Fruit fly (Drosophila melanogaster): ENCODE data around the gene U2af50.
A peak's percentile ranks its signal among the peaks of the same experiment; 100 is the strongest.

Gene U2af50

DNA sequence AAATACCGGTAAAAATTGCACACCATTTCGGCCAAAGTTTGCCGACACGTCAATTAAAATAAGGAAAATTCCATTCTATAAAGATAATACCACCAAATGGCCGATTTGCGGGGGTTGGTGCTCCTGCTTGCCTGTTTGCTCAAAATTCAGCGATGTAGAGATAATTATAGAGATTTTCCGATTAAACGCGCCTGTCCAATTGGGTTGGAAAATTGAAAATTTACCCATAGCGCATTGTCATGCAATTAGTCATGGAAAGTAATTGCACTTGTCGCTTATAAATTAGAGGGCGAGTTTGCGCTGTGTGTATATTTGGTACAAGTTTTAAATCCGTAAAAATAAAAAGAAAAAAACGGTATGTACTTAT lies 39.3 kb downstream of the U2af50 start:
- no peak for TF ChIP-seq CG7101 (tag; optimal IDR thresholded peaks at IDR 0.05)
- no peak for TF ChIP-seq CG1620 (GFP tag; optimal IDR thresholded peaks at IDR 0.05)
- no peak for TF ChIP-seq bab1 (GFP tag; optimal IDR thresholded peaks at IDR 0.05)
- TF ChIP-seq CG14711 (tag; optimal IDR thresholded peaks at IDR 0.05) = no peak
- no peak for TF ChIP-seq CG5204 (GFP tag; optimal IDR thresholded peaks at IDR 0.05)
- TF ChIP-seq CG33017 (tag; optimal IDR thresholded peaks at IDR 0.05) = no peak
- peak in 1 of 2 experiments; percentile 56 for TF ChIP-seq cnc (optimal IDR thresholded peaks at IDR 0.05)
- TF ChIP-seq cic (GFP tag; optimal IDR thresholded peaks at IDR 0.05) = no peak
- no peak for TF ChIP-seq Clk (GFP tag; optimal IDR thresholded peaks at IDR 0.05)
- TF ChIP-seq kay (GFP tag; ENCODE audit: borderline replicate concordance) = peak; percentile 86
- TF ChIP-seq Mnt (GFP tag; optimal IDR thresholded peaks at IDR 0.05) = no peak
- TF ChIP-seq Hr96 (GFP tag; optimal IDR thresholded peaks at IDR 0.05) = no peak
- no peak for TF ChIP-seq ovo (GFP tag; optimal IDR thresholded peaks at IDR 0.05)
- TF ChIP-seq CG7045 (GFP tag; optimal IDR thresholded peaks at IDR 0.05) = no peak
- TF ChIP-seq CG11617 (GFP tag; optimal IDR thresholded peaks at IDR 0.05) = no peak
- no peak for TF ChIP-seq Crg-1 (GFP tag; optimal IDR thresholded peaks at IDR 0.05)
- TF ChIP-seq CG12768 (GFP tag; optimal IDR thresholded peaks at IDR 0.05) = no peak

DNA sequence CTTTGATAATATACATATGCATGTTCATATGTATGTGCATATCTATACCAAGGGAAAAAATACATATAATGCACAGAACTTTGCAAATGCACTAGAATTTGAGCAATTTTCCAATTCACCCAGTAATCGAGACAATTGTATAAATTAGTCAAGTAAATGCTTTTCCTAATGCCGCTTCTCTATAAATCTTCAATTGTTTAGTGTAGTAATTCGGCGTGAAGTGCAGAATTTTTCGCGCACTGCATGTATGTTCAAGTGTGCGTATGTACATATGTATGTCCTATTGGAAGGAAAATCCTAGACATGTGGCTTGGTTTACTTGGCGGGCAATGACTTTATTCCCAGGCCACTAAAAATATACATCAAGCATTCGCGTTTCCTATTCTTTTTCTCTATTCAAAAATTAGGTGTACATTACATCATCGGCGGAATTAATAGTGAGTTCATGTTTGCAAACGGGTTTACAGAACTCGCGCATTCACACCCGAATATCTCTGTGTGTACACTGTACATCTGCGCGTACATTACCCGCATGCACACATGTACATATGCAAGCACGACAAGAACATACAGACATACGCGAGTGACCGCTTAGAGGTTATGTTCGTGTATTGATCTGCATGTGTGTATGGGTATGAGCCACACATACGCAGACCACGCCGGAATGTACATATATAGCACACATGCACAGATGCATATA lies 39.8 kb downstream of the U2af50 start:
- TF ChIP-seq CG1620 (GFP tag; optimal IDR thresholded peaks at IDR 0.05) (no peak), cnc (optimal IDR thresholded peaks at IDR 0.05) (no peak), CG5204 (GFP tag; optimal IDR thresholded peaks at IDR 0.05) (no peak), CG12768 (GFP tag; optimal IDR thresholded peaks at IDR 0.05) (no peak), toe (GFP tag; optimal IDR thresholded peaks at IDR 0.05) (no peak), ovo (GFP tag; optimal IDR thresholded peaks at IDR 0.05) (peak; percentile 85), Hr96 (GFP tag; optimal IDR thresholded peaks at IDR 0.05) (no peak), Clk (GFP tag; optimal IDR thresholded peaks at IDR 0.05) (no peak), cic (GFP tag; optimal IDR thresholded peaks at IDR 0.05) (peak; percentile 78), CG33017 (tag; optimal IDR thresholded peaks at IDR 0.05) (no peak), CG14711 (tag; optimal IDR thresholded peaks at IDR 0.05) (no peak), CG7101 (tag; optimal IDR thresholded peaks at IDR 0.05) (peak; percentile 28), bab1 (GFP tag; optimal IDR thresholded peaks at IDR 0.05) (no peak), Mnt (GFP tag; optimal IDR thresholded peaks at IDR 0.05) (peak; percentile 94), kay (GFP tag; ENCODE audit: borderline replicate concordance) (no peak), CG11617 (GFP tag; optimal IDR thresholded peaks at IDR 0.05) (no peak), pad (GFP tag; optimal IDR thresholded peaks at IDR 0.05) (peak; percentile 37), Crg-1 (GFP tag; optimal IDR thresholded peaks at IDR 0.05) (peak; percentile 27), tj (GFP tag; optimal IDR thresholded peaks at IDR 0.05) (peak; percentile 65), CG7045 (GFP tag; optimal IDR thresholded peaks at IDR 0.05) (no peak)

DNA sequence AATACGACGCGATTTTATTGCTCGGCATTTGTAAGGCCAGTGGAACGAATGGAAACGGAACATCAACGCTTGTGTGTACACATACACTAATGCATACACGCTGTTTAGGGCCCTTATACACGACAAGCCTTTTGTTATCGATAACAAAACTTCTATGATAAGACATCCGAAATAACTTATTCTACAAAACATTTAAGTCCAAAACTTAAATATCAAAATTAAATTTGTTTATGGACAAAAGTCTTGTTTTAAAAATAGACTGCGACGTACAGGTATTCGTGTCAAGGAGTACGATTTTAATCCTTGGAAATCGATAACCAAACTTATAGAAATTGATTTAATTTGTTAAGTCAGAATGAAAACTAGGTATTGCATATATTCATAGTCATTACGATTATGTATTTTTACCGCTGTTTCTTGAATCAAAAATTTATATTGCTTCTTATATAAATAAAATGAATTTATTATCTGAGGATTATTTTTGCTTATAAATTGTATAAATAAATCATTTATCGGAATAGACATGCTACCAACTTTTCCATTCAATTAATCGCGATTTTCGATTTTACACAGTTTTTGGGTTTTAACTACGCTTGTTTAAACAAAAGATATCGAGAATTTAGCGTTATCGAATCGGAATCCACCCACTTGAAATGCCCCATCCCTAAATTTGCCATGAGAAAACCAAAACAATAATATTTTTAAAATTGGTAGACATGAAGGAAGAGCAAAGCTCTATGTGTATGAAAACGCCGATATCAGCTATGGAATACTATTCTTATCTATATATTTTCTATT lies 45.6 kb downstream of the U2af50 start, which contains the start of the genes CG9915 and SWIP:
CG9915 (minus strand) TSS at position 61 of the 798 bp plus-strand sequence.
SWIP (plus strand) TSS at position 632 of the 798 bp plus-strand sequence.
- no peak for TF ChIP-seq CG12768 (GFP tag; optimal IDR thresholded peaks at IDR 0.05)
- TF ChIP-seq Hr96 (GFP tag; optimal IDR thresholded peaks at IDR 0.05) = no peak
- TF ChIP-seq pad (GFP tag; optimal IDR thresholded peaks at IDR 0.05) = peak; percentile 5
- TF ChIP-seq Crg-1 (GFP tag; optimal IDR thresholded peaks at IDR 0.05) = peak; percentile 4
- peak; percentile 79 for TF ChIP-seq bab1 (GFP tag; optimal IDR thresholded peaks at IDR 0.05)
- TF ChIP-seq ovo (GFP tag; optimal IDR thresholded peaks at IDR 0.05) = no peak
- TF ChIP-seq CG7045 (GFP tag; optimal IDR thresholded peaks at IDR 0.05) = no peak
- TF ChIP-seq Mnt (GFP tag; optimal IDR thresholded peaks at IDR 0.05) = no peak
- TF ChIP-seq cnc (optimal IDR thresholded peaks at IDR 0.05) = no peak
- TF ChIP-seq CG7101 (tag; optimal IDR thresholded peaks at IDR 0.05) = peak; percentile 1
- TF ChIP-seq CG1620 (GFP tag; optimal IDR thresholded peaks at IDR 0.05) = no peak
- peak; percentile 14 for TF ChIP-seq CG14711 (tag; optimal IDR thresholded peaks at IDR 0.05)
- peak; percentile 43 for TF ChIP-seq CG11617 (GFP tag; optimal IDR thresholded peaks at IDR 0.05)
- TF ChIP-seq cic (GFP tag; optimal IDR thresholded peaks at IDR 0.05) = no peak
- no peak for TF ChIP-seq CG33017 (tag; optimal IDR thresholded peaks at IDR 0.05)
- TF ChIP-seq kay (GFP tag; ENCODE audit: borderline replicate concordance) = peak; percentile 55
- TF ChIP-seq Clk (GFP tag; optimal IDR thresholded peaks at IDR 0.05) = no peak
- no peak for TF ChIP-seq toe (GFP tag; optimal IDR thresholded peaks at IDR 0.05)
- no peak for TF ChIP-seq CG5204 (GFP tag; optimal IDR thresholded peaks at IDR 0.05)
- peak; percentile 31 for TF ChIP-seq tj (GFP tag; optimal IDR thresholded peaks at IDR 0.05)

DNA sequence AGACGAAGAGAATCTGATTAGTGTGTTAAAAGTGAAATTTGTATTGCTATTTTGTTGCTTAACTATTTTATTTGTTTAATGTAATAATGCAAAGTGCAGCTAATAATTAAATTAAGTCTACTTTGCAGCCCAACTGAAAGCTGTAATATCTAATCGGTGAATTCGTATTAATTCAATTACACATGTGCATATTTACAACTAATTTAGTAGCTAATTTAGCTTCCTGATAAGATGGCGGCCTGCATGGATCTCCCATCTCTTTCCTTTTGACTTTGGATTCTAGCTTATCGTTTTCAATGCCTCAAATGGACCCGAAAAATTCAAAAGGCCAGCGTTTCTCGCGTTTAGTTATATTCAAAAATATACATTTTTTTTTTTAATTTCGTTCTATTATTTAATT lies 49.1 kb downstream of the U2af50 start:
- no peak for TF ChIP-seq CG7101 (tag; optimal IDR thresholded peaks at IDR 0.05)
- TF ChIP-seq toe (GFP tag; optimal IDR thresholded peaks at IDR 0.05) = no peak
- no peak for TF ChIP-seq cic (GFP tag; optimal IDR thresholded peaks at IDR 0.05)
- no peak for TF ChIP-seq CG14711 (tag; optimal IDR thresholded peaks at IDR 0.05)
- TF ChIP-seq pad (GFP tag; optimal IDR thresholded peaks at IDR 0.05) = no peak
- TF ChIP-seq Mnt (GFP tag; optimal IDR thresholded peaks at IDR 0.05) = no peak
- TF ChIP-seq CG7045 (GFP tag; optimal IDR thresholded peaks at IDR 0.05) = no peak
- TF ChIP-seq CG11617 (GFP tag; optimal IDR thresholded peaks at IDR 0.05) = no peak
- no peak for TF ChIP-seq Crg-1 (GFP tag; optimal IDR thresholded peaks at IDR 0.05)
- no peak for TF ChIP-seq Hr96 (GFP tag; optimal IDR thresholded peaks at IDR 0.05)
- TF ChIP-seq kay (GFP tag; ENCODE audit: borderline replicate concordance) = no peak
- no peak for TF ChIP-seq tj (GFP tag; optimal IDR thresholded peaks at IDR 0.05)

DNA sequence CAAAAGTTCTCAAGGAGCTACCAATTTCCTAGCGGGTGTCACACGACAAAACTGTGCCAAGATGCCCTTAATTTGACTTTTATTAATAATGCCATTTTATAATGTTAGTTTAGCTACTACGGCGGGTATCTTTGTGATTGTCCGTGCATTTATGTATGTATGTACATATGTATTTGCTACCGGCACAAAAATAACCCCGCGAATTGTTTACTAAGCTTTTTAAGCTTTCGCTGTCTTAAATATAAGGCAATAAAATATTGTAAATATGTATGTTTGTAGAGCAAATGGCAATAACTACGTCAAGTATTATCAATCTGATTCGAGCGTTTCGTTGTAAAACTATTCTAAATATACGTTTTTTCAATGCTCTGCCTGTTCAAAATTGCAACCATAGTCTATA lies 49.9 kb downstream of the U2af50 start:
- peak; percentile 71 for TF ChIP-seq cic (GFP tag; optimal IDR thresholded peaks at IDR 0.05)
- peak; percentile 87 for TF ChIP-seq kay (GFP tag; ENCODE audit: borderline replicate concordance)
- TF ChIP-seq toe (GFP tag; optimal IDR thresholded peaks at IDR 0.05) = no peak
- TF ChIP-seq tj (GFP tag; optimal IDR thresholded peaks at IDR 0.05) = peak; percentile 47
